Fruit fly (Drosophila melanogaster): ENCODE measurements around the gene CG5265.

DNA sequence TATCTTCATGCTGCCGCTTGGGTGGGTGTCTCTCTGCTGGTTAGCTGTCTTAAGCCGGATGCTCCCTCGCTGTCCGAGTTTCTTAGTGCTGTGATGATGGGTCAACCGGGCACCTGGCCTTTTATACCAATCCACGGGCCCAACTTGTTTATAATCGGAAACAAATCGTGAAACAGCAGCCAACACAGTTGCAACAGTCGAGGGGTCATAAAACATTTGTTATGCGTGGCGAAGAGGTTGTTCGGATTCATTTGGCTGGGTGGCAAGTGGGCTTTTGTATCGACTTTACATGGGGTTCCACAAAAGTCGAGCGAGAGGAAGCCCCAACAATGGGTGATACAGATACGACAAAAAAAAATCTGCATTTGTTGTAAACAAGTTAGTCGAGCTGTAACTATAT, 3.5 kb downstream of the CG5265 start, which contains the start of gene TwdlW:
- TF ChIP-seq CG8478 (optimal IDR thresholded peaks at IDR 0.05) (no peak), pan (optimal IDR thresholded peaks at IDR 0.05) (no peak), Dll (optimal IDR thresholded peaks at IDR 0.05) (no peak), usp (GFP tag; optimal IDR thresholded peaks at IDR 0.05) (no peak), psq (optimal IDR thresholded peaks at IDR 0.05) (no peak), EcR (GFP tag; optimal IDR thresholded peaks at IDR 0.05) (no peak)

All from whole organism.